Fruit fly (Drosophila melanogaster): ENCODE results near the gene TFAM.
A peak's percentile ranks its signal among the peaks of the same experiment; 100 is the strongest.

Gene TFAM

dm6 chr3R:20556281-20557113 lies 20.3 kb downstream of the TFAM start (continued):
- no peak for TF ChIP-seq Eip93F (GFP tag; optimal IDR thresholded peaks at IDR 0.05)
- no peak for TF ChIP-seq Blimp-1 (GFP tag; optimal IDR thresholded peaks at IDR 0.05)
- peak; percentile 65 for TF ChIP-seq Eip75B (GFP tag; optimal IDR thresholded peaks at IDR 0.05)
- peak; percentile 60 for TF ChIP-seq CG3032 (tag; optimal IDR thresholded peaks at IDR 0.05)
- peak; percentile 65 for TF ChIP-seq CG8119 (GFP tag; IDR thresholded peaks at IDR 0.05)
- peak; percentile 86 for TF ChIP-seq svp (GFP tag)
- TF ChIP-seq CG34406 (GFP tag; optimal IDR thresholded peaks at IDR 0.05): peak; percentile 67
- peak; percentile 72 for TF ChIP-seq CG10631 (GFP tag; optimal IDR thresholded peaks at IDR 0.05)
- TF ChIP-seq Sox14 (GFP tag; optimal IDR thresholded peaks at IDR 0.05): peak; percentile 70
- TF ChIP-seq CG6792 (GFP tag; optimal IDR thresholded peaks at IDR 0.05): peak; percentile 57

DNA sequence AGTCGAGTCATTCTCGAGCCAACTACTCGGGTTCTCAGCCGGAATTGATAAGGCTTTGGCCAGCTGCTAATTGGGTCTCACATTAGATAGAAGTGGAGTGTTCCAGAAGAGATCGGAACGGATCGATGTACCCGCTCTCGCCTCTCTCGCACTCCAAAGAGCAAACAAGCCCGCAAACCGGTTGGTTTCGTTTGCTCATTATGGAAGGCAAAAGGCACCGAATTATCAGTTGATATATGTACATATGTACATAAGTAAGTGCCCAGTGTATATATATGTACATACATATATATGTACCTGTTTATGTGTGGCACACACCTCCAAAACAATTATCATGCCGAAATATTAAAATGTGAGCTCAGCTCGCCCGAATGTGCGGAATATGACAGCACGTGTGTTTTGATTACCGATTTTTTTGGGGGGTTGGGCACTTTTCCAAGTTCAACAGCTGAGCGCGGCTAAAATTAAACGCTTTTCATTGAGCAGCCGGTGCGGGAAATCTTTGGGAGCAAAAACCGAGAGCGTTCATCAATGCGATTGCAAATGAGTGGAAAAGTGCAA lies 21.0 kb downstream of the TFAM start:
- TF ChIP-seq achi (GFP tag; optimal IDR thresholded peaks at IDR 0.05) (no peak), CG6163 (GFP tag; IDR thresholded peaks at IDR 0.05) (peak; percentile 24; the same call in 1 of the 3 replicates), CG8119 (GFP tag; IDR thresholded peaks at IDR 0.05) (peak; percentile 29; the same call in 1 of the 3 replicates), fkh (GFP tag; optimal IDR thresholded peaks at IDR 0.05) (peak; percentile 95), Eip93F (GFP tag; optimal IDR thresholded peaks at IDR 0.05) (peak; percentile 38)

DNA sequence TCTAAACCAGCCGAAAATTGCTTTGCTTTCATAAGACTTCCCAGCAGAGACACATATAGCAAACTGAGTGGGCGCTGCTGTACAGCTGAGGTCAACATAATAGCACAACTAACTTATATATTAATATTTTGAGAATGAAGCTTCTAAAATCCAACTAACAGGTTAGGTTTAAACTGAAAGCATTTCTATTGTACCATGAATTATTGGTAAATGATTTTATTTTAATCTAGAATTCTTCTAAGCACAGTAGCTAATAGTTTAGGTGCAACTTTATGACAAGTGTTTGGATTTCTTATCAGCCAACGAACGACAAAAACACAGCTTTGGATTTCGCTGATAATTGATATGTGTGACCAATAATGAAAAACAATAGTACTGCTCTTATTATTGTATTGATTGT lies 21.8 kb downstream of the TFAM start:
- TF ChIP-seq CG6163 (GFP tag; IDR thresholded peaks at IDR 0.05): peak; percentile 62; the same call in 1 of the 3 replicates
- peak; percentile 35 for TF ChIP-seq CG6276 (GFP tag; optimal IDR thresholded peaks at IDR 0.05)
- no peak for TF ChIP-seq CG8119 (GFP tag; IDR thresholded peaks at IDR 0.05)
- no peak for TF ChIP-seq CG11902 (GFP tag; optimal IDR thresholded peaks at IDR 0.05)
- no peak for TF ChIP-seq CG16779 (tag; optimal IDR thresholded peaks at IDR 0.05)
- no peak for TF ChIP-seq Lpt (GFP tag; optimal IDR thresholded peaks at IDR 0.05)
- no peak for TF ChIP-seq fd59A (GFP tag; optimal IDR thresholded peaks at IDR 0.05)
- TF ChIP-seq Ets96B (tag; optimal IDR thresholded peaks at IDR 0.05): no peak
- TF ChIP-seq net (GFP tag; optimal IDR thresholded peaks at IDR 0.05): no peak
- peak; percentile 61; the same call in 2 of the 3 replicates for TF ChIP-seq eg (GFP tag; IDR thresholded peaks at IDR 0.05)
- no peak for TF ChIP-seq Hr38 (GFP tag; optimal IDR thresholded peaks at IDR 0.05)
- TF ChIP-seq Hr39 (GFP tag; optimal IDR thresholded peaks at IDR 0.05): no peak
- TF ChIP-seq CG3032 (tag; optimal IDR thresholded peaks at IDR 0.05): no peak
- no peak for TF ChIP-seq spab (GFP tag; optimal IDR thresholded peaks at IDR 0.05)
- TF ChIP-seq CG8319 (GFP tag; optimal IDR thresholded peaks at IDR 0.05): no peak
- no peak for TF ChIP-seq dac (GFP tag; optimal IDR thresholded peaks at IDR 0.05)
- TF ChIP-seq Ets21C (GFP tag; optimal IDR thresholded peaks at IDR 0.05): no peak
- TF ChIP-seq salr (GFP tag; optimal IDR thresholded peaks at IDR 0.05): no peak
- TF ChIP-seq CG6854 (GFP tag; optimal IDR thresholded peaks at IDR 0.05): no peak
- TF ChIP-seq CG7368 (GFP tag; optimal IDR thresholded peaks at IDR 0.05): no peak
- TF ChIP-seq CG1621 (tag; optimal IDR thresholded peaks at IDR 0.05): no peak
- no peak for TF ChIP-seq CG6792 (GFP tag; optimal IDR thresholded peaks at IDR 0.05)
- TF ChIP-seq fkh (GFP tag; optimal IDR thresholded peaks at IDR 0.05): peak; percentile 35
- peak in 1 of 2 experiments; percentile 43 for TF ChIP-seq ss (GFP tag; optimal IDR thresholded peaks at IDR 0.05)
- TF ChIP-seq OdsH (GFP tag; optimal IDR thresholded peaks at IDR 0.05): no peak
- no peak for TF ChIP-seq Smox (GFP tag; optimal IDR thresholded peaks at IDR 0.05)
- no peak for TF ChIP-seq esn (GFP tag; optimal IDR thresholded peaks at IDR 0.05)
- no peak for TF ChIP-seq topi (GFP tag; optimal IDR thresholded peaks at IDR 0.05)
- TF ChIP-seq CG11294 (GFP tag; IDR thresholded peaks at IDR 0.05): peak; percentile 49; the same call in 1 of the 2 replicates
- TF ChIP-seq lz (GFP tag; optimal IDR thresholded peaks at IDR 0.05): no peak
- TF ChIP-seq Sox14 (GFP tag; optimal IDR thresholded peaks at IDR 0.05): no peak
- no peak for TF ChIP-seq Eip93F (GFP tag; optimal IDR thresholded peaks at IDR 0.05)
- TF ChIP-seq CG15336 (GFP tag; IDR thresholded peaks at IDR 0.05): no peak
- no peak for TF ChIP-seq CG9139 (GFP tag; optimal IDR thresholded peaks at IDR 0.05)
- no peak for TF ChIP-seq Gug (GFP tag; IDR thresholded peaks at IDR 0.05)
- TF ChIP-seq achi (GFP tag; optimal IDR thresholded peaks at IDR 0.05): no peak
- no peak for TF ChIP-seq Blimp-1 (GFP tag; optimal IDR thresholded peaks at IDR 0.05)
- TF ChIP-seq Hr4 (GFP tag; optimal IDR thresholded peaks at IDR 0.05): no peak
- no peak for TF ChIP-seq CG32006 (GFP tag; optimal IDR thresholded peaks at IDR 0.05)
- TF ChIP-seq CG11762 (GFP tag; optimal IDR thresholded peaks at IDR 0.05; ENCODE audit: insufficient read depth): no peak

Data from whole organism, prepupa.